Worm (Caenorhabditis elegans) whole organism, L1 larva: ENCODE data around the gene spig-6.

Experiments used
- Y116A8C.19 ChIP-seq: sonication (generic microtip); optimal IDR thresholded peaks from 2 replicates; lab custom pipeline; 2016; ENCODE audit warnings: missing compliant biosample characterization, missing genetic modification characterization, borderline replicate concordance
- alr-1 ChIP-seq: fragments of 200-800 bp; sonication (Bioruptor generic); optimal IDR thresholded peaks from 2 replicates; lab custom pipeline; 2018; ENCODE audit warnings: borderline replicate concordance, mild to moderate bottlenecking, missing genetic modification characterization, missing compliant biosample characterization
- blmp-1 ChIP-seq: fragments of 150-350 bp; optimal IDR thresholded peaks from 2 replicates; lab custom pipeline; 2014; ENCODE audit warnings: missing biosample characterization, missing genetic modification characterization
- ceh-82 ChIP-seq, 3 experiments: fragments of 150-350 bp in 1 of 3; sonication (generic microtip) in 2 of 3; optimal IDR thresholded peaks; 2 replicates each; lab custom pipeline; 2014 to 2017; ENCODE audit warnings: missing biosample characterization in 3 of 3, missing genetic modification characterization in 3 of 3
- ceh-90 ChIP-seq: sonication (generic microtip); optimal IDR thresholded peaks from 2 replicates; lab custom pipeline; 2016; ENCODE audit warnings: missing genetic modification characterization, missing compliant biosample characterization
- efl-1 ChIP-seq, 4 experiments: fragments of 150-350 bp; optimal IDR thresholded peaks in 3 of 4; peaks in 1 of 4; 1 replicate in 1 of 4; 2 replicates in 3 of 4; lab custom pipeline; 2014; ENCODE audit warnings: missing biosample characterization in 2 of 4, missing genetic modification characterization in 2 of 4, missing genetic modification reagents in 2 of 4
- egl-27 ChIP-seq, 2 experiments: fragments of 150-350 bp in 1 of 2; sonication (generic microtip); optimal IDR thresholded peaks; 3 replicates each; lab custom pipeline; 2017 to 2018; ENCODE audit warnings: missing biosample characterization in 2 of 2, missing genetic modification characterization in 2 of 2, missing genetic modification reagents in 2 of 2
- fkh-8 ChIP-seq: sonication (generic microtip); optimal IDR thresholded peaks from 2 replicates; lab custom pipeline; 2016; ENCODE audit warnings: mild to moderate bottlenecking, missing genetic modification characterization, missing compliant biosample characterization
- fos-1 ChIP-seq: fragments of 150-350 bp; optimal IDR thresholded peaks from 2 replicates; lab custom pipeline; 2014; ENCODE audit warnings: missing biosample characterization, missing genetic modification characterization
- grh-1 ChIP-seq: fragments of 200-800 bp; sonication (Bioruptor generic); IDR thresholded peaks from 2 replicates; pipeline ENCODE4 v1.3.6; 2022; ENCODE audit warnings: missing genetic modification reagents, missing genetic modification characterization, missing compliant biosample characterization
- hlh-4 ChIP-seq: sonication (generic microtip); optimal IDR thresholded peaks from 2 replicates; lab custom pipeline; 2016; ENCODE audit warnings: mild to moderate bottlenecking, missing genetic modification characterization, missing compliant biosample characterization
- lin-14 ChIP-seq: fragments of 200-800 bp; sonication (Bioruptor generic); optimal IDR thresholded peaks from 2 replicates; lab custom pipeline; 2018; ENCODE audit warnings: mild to moderate bottlenecking, missing genetic modification characterization, moderate library complexity, missing compliant biosample characterization
- lin-15B ChIP-seq: fragments of 150-350 bp; sonication (generic microtip); optimal IDR thresholded peaks from 3 replicates; lab custom pipeline; 2014; ENCODE audit warnings: missing biosample characterization, missing genetic modification characterization
- lin-35 ChIP-seq, 2 experiments: fragments of 150-350 bp; optimal IDR thresholded peaks; 2 replicates each; lab custom pipeline; 2014; ENCODE audit warnings: missing biosample characterization in 2 of 2, missing genetic modification characterization in 2 of 2, missing genetic modification reagents in 2 of 2
- lin-39 ChIP-seq: fragments of 150-350 bp; optimal IDR thresholded peaks from 2 replicates; lab custom pipeline; 2014; ENCODE audit warnings: missing biosample characterization, missing genetic modification reagents, missing genetic modification characterization
- lsy-2 ChIP-seq, 2 experiments: fragments of 150-350 bp; optimal IDR thresholded peaks; 2 replicates each; lab custom pipeline; 2014; ENCODE audit warnings: missing biosample characterization in 2 of 2, missing genetic modification characterization in 2 of 2
- mef-2 ChIP-seq: fragments of 150-350 bp; optimal IDR thresholded peaks from 2 replicates; lab custom pipeline; 2014; ENCODE audit warnings: missing biosample characterization, missing genetic modification characterization
- mep-1 ChIP-seq: fragments of 150-350 bp; optimal IDR thresholded peaks from 2 replicates; lab custom pipeline; 2014; ENCODE audit warnings: missing biosample characterization, missing genetic modification characterization
- nhr-11 ChIP-seq: fragments of 150-350 bp; optimal IDR thresholded peaks from 2 replicates; lab custom pipeline; 2014; ENCODE audit warnings: missing biosample characterization, missing genetic modification characterization
- nhr-28 ChIP-seq: fragments of 150-350 bp; optimal IDR thresholded peaks from 2 replicates; lab custom pipeline; 2014; ENCODE audit warnings: missing biosample characterization, missing genetic modification characterization
- nhr-76 ChIP-seq: sonication (generic microtip); optimal IDR thresholded peaks from 2 replicates; lab custom pipeline; 2017; ENCODE audit warnings: missing biosample characterization, missing genetic modification characterization
- nhr-77 ChIP-seq: fragments of 150-350 bp; optimal IDR thresholded peaks from 2 replicates; lab custom pipeline; 2014; ENCODE audit warnings: missing biosample characterization, missing genetic modification characterization
- nhr-85 ChIP-seq: sonication (generic microtip); peaks from one replicate; lab custom pipeline; 2016; ENCODE audit warnings: missing genetic modification characterization, inconsistent platforms, missing compliant biosample characterization
- pag-3 ChIP-seq: sonication (generic microtip); optimal IDR thresholded peaks from 2 replicates; lab custom pipeline; 2017; ENCODE audit warnings: missing genetic modification characterization, mild to moderate bottlenecking, missing compliant biosample characterization, antibody characterized with exemption, borderline replicate concordance; ENCODE audit not compliant: insufficient read depth
- pax-3 ChIP-seq: fragments of 200-800 bp; sonication (Bioruptor generic); optimal IDR thresholded peaks from 2 replicates; lab custom pipeline; 2018; ENCODE audit warnings: mild to moderate bottlenecking, missing genetic modification characterization, moderate library complexity, missing compliant biosample characterization
- pqm-1 ChIP-seq: sonication (generic microtip); optimal IDR thresholded peaks from 3 replicates; lab custom pipeline; 2017; ENCODE audit warnings: missing biosample characterization, missing genetic modification characterization
- rnt-1 ChIP-seq: sonication (generic microtip); optimal IDR thresholded peaks from 2 replicates; lab custom pipeline; 2016; ENCODE audit warnings: mild to moderate bottlenecking, missing genetic modification characterization, moderate library complexity, missing compliant biosample characterization
- snu-23 ChIP-seq: sonication (generic microtip); optimal IDR thresholded peaks from 2 replicates; lab custom pipeline; 2016; ENCODE audit warnings: missing genetic modification characterization, missing compliant biosample characterization
- tbx-2 ChIP-seq: sonication (generic microtip); optimal IDR thresholded peaks from 2 replicates; lab custom pipeline; 2016; ENCODE audit warnings: missing genetic modification characterization, missing compliant biosample characterization
- tlp-1 ChIP-seq: fragments of 150-350 bp; optimal IDR thresholded peaks from 2 replicates; lab custom pipeline; 2014; ENCODE audit warnings: missing biosample characterization, missing genetic modification characterization
- unc-130 ChIP-seq: fragments of 150-350 bp; optimal IDR thresholded peaks from 2 replicates; lab custom pipeline; 2017; ENCODE audit warnings: missing biosample characterization, missing genetic modification characterization, inconsistent platforms
- unc-98 ChIP-seq: fragments of 200-800 bp; sonication (Bioruptor generic); IDR thresholded peaks from 2 replicates; pipeline ENCODE4 v1.3.6; 2022; ENCODE audit warnings: missing genetic modification characterization, missing compliant biosample characterization
- zag-1 ChIP-seq: fragments of 150-350 bp; optimal IDR thresholded peaks from 2 replicates; lab custom pipeline; 2014; ENCODE audit warnings: missing biosample characterization, missing genetic modification characterization
- ztf-4 ChIP-seq: fragments of 150-350 bp; optimal IDR thresholded peaks from 2 replicates; lab custom pipeline; 2014; ENCODE audit warnings: missing biosample characterization, missing genetic modification characterization

The spig-6 gene

DNA sequence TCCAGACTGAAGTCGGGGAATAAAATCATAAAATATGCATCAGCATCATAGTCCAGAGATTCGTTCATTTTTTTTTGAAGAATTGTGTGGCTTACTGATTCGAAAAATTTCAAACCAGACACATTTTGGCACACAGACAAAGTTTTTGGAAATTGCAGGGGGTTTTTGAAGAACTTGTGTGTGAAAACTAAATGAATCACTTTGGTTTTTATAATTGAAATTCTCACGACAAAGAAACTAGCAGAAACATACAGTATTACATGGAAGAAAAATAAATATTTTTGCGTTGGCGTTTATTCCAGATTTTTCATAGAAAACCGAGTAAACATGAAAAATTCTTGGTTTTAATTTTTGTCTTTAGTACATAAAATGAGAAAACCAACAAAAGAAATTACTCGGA is 40.9 kb downstream of the spig-6 start, which contains the start of gene srw-34:
Gene srw-34, minus strand, starts transcription at position 101 of the 400 bp plus-strand sequence.
- TF ChIP-seq hlh-4 (tag; lab: Kevin White, UChicago) (no peak), tbx-2 (no peak), snu-23 (GFP tag; lab: Kevin White, UChicago) (no peak), pax-3 (tag; lab: Kevin White, UChicago) (no peak), alr-1 (tag; lab: Kevin White, UChicago) (no peak), zag-1 (tag; lab: Kevin White, UChicago) (no peak), mef-2 (tag; lab: Kevin White, UChicago) (no peak), lin-39 (no peak), lin-15B (no peak), fkh-8 (no peak), blmp-1 (tag; lab: Kevin White, UChicago) (no peak), lin-14 (no peak), nhr-28 (tag; lab: Kevin White, UChicago) (no peak), tlp-1 (tag; lab: Kevin White, UChicago) (no peak), nhr-11 (tag; lab: Kevin White, UChicago) (no peak)

DNA sequence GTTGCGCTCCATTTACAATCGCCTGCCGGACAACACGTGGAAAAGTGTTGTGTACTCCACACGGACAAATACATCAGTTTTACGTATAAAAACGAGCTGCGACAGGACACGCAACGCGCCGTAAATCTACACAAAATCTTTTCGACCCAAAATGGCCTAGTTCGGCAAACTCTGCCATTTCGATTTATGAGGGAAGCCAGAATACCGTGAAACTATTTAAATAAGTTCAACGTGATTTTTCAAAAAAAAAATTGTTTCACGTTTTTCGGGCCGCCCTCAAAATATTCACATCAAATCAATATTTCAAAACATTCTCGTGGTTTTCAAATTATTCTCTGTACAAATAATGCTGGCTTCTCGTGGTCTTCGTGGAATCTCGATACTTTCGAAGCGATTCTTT is 45.5 kb downstream of the spig-6 start, which contains the start of gene F36D3.8:
Gene F36D3.8, plus strand, starts transcription at position 301 of the 400 bp plus-strand sequence.
- TF ChIP-seq efl-1 (optimal IDR thresholded peaks at IDR 0.05; lab: Kevin White, UChicago) = no peak
- TF ChIP-seq efl-1 (GFP tag; optimal IDR thresholded peaks at IDR 0.05 in 1 of 2; lab: Kevin White, UChicago) = peak in 1 of 2 experiments; percentile 85
- no peak for TF ChIP-seq mep-1 (tag; lab: Kevin White, UChicago)

DNA sequence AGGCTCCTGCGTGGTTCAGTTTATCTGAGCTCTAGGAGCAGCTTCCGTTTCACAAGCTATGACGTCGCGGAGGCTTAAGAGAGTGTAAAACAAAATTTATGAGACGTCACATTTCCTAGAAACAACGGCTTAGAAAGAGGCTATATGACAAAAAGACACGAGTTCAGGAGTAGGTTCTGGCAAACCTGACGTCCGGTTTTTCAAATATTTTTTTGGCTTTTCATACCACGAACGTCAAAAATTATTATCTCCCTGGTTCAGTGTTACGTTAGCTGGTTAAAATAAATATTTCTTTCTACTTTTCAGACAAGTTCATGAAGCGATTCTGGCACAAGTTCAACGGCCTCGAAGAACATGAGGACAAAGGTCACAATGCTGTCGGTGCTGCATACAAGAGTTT is 46.4 kb downstream of the spig-6 start, which contains the start of gene F36D3.16:
Gene F36D3.16, plus strand, starts transcription at position 301 of the 400 bp plus-strand sequence.
- no peak for TF ChIP-seq egl-27 (tag; optimal IDR thresholded peaks at IDR 0.05; lab: Kevin White, UChicago)
- no peak for TF ChIP-seq fos-1
- no peak for TF ChIP-seq snu-23 (GFP tag; lab: Kevin White, UChicago)
- no peak for TF ChIP-seq ztf-4 (tag; lab: Kevin White, UChicago)
- no peak for TF ChIP-seq ceh-82 (tag; optimal IDR thresholded peaks at IDR 0.05; lab: Kevin White, UChicago)
- no peak for TF ChIP-seq nhr-76 (tag; lab: Kevin White, UChicago)
- TF ChIP-seq rnt-1 (tag; lab: Kevin White, UChicago) = no peak
- TF ChIP-seq ceh-90 = no peak
- TF ChIP-seq unc-98 (GFP tag; lab: Robert Waterston, UW) = no peak
- no peak for TF ChIP-seq grh-1 (GFP tag; lab: Robert Waterston, UW)
- TF ChIP-seq nhr-77 = no peak
- TF ChIP-seq Y116A8C.19 (tag; lab: Kevin White, UChicago) = no peak
- no peak for TF ChIP-seq lin-35 (GFP tag; optimal IDR thresholded peaks at IDR 0.05; lab: Kevin White, UChicago)
- no peak for TF ChIP-seq pqm-1 (tag; lab: Kevin White, UChicago)
- TF ChIP-seq unc-130 (tag; lab: Kevin White, UChicago) = no peak
- TF ChIP-seq nhr-85 (tag; lab: Kevin White, UChicago) = no peak
- no peak for TF ChIP-seq lsy-2 (tag; optimal IDR thresholded peaks at IDR 0.05; lab: Kevin White, UChicago)
- TF ChIP-seq pag-3 = no peak
